Fruit fly (Drosophila melanogaster) whole organism, embryonic: Measurements from ENCODE around the gene CG1324.
A peak's percentile ranks its signal among the peaks of the same experiment; 100 is the strongest.

ENCODE experiments used
- ATbp ChIP-seq: fragments of 200-800 bp; sonication (Bioruptor generic); optimal IDR thresholded peaks from 2 replicates; lab custom pipeline; 2017; ENCODE audit warnings: missing biosample characterization, mild to moderate bottlenecking, missing genetic modification characterization, missing genetic modification reagents
- Asciz ChIP-seq: fragments of 200-800 bp; sonication (Bioruptor generic); optimal IDR thresholded peaks from 2 replicates; lab custom pipeline; 2017; ENCODE audit warnings: missing biosample characterization, mild to moderate bottlenecking, missing genetic modification characterization, missing genetic modification reagents
- B-H2 ChIP-seq: fragments of 200-800 bp; sonication (Bioruptor generic); optimal IDR thresholded peaks from 2 replicates; lab custom pipeline; 2018; ENCODE audit warnings: missing biosample characterization, mild to moderate bottlenecking, missing genetic modification characterization
- BEAF-32 ChIP-seq: fragments of 200-800 bp; sonication (Bioruptor generic); optimal IDR thresholded peaks from 3 replicates; lab custom pipeline; 2017; ENCODE audit warnings: missing biosample characterization, missing genetic modification characterization, mild to moderate bottlenecking, moderate library complexity, missing genetic modification reagents
- Blimp-1 ChIP-seq: fragments of 200-800 bp; sonication (Bioruptor generic); optimal IDR thresholded peaks from 3 replicates; lab custom pipeline; 2018; ENCODE audit warnings: missing biosample characterization, missing genetic modification characterization, mild to moderate bottlenecking, moderate library complexity, missing genetic modification reagents
- CG11398 ChIP-seq: fragments of 200-800 bp; sonication (Bioruptor generic); optimal IDR thresholded peaks from 2 replicates; lab custom pipeline; 2016; ENCODE audit warnings: missing biosample characterization, missing genetic modification characterization
- CG12219 ChIP-seq: fragments of 200-800 bp; sonication (Bioruptor generic); optimal IDR thresholded peaks from 3 replicates; lab custom pipeline; 2018; ENCODE audit warnings: missing biosample characterization, mild to moderate bottlenecking, missing genetic modification characterization
- CG15479 ChIP-seq: fragments of 200-800 bp; sonication (Bioruptor generic); optimal IDR thresholded peaks from 3 replicates; lab custom pipeline; 2019; ENCODE audit warnings: missing biosample characterization, mild to moderate bottlenecking, missing genetic modification characterization, moderate library complexity
- CG16813 ChIP-seq: fragments of 200-800 bp; sonication (Bioruptor generic); IDR thresholded peaks from 3 replicates; pipeline ENCODE4 v1.3.6; 2022; ENCODE audit warnings: missing biosample characterization, missing genetic modification characterization; ENCODE audit not compliant: partially characterized antibody
- CG17802 ChIP-seq: fragments of 200-800 bp; sonication (Bioruptor generic); optimal IDR thresholded peaks from 2 replicates; lab custom pipeline; 2018; ENCODE audit warnings: missing biosample characterization, mild to moderate bottlenecking, missing genetic modification characterization, moderate library complexity
- CG1832 ChIP-seq: fragments of 200-800 bp; sonication (Bioruptor generic); optimal IDR thresholded peaks from 2 replicates; lab custom pipeline; 2017; ENCODE audit warnings: missing biosample characterization, mild to moderate bottlenecking, missing genetic modification characterization, inconsistent platforms
- CG18599 ChIP-seq: fragments of 200-800 bp; sonication (Bioruptor generic); optimal IDR thresholded peaks from 3 replicates; lab custom pipeline; 2017; ENCODE audit warnings: missing biosample characterization, missing genetic modification characterization, mild to moderate bottlenecking, moderate library complexity, missing genetic modification reagents
- CG2120 ChIP-seq: fragments of 200-800 bp; sonication (Bioruptor generic); optimal IDR thresholded peaks from 3 replicates; lab custom pipeline; 2016; ENCODE audit warnings: missing biosample characterization, missing genetic modification characterization
- CG2202 ChIP-seq: fragments of 200-800 bp; sonication (Bioruptor generic); optimal IDR thresholded peaks from 2 replicates; lab custom pipeline; 2018; ENCODE audit warnings: missing biosample characterization, mild to moderate bottlenecking, missing genetic modification characterization
- CG3838 ChIP-seq: fragments of 200-800 bp; sonication (Bioruptor generic); optimal IDR thresholded peaks from 3 replicates; lab custom pipeline; 2016; ENCODE audit warnings: missing biosample characterization, missing genetic modification characterization
- CG43689 ChIP-seq: fragments of 200-800 bp; sonication (Bioruptor generic); IDR thresholded peaks from 2 replicates; pipeline ENCODE4 v1.3.6; 2022; ENCODE audit warnings: missing biosample characterization, missing genetic modification characterization
- CG7963 ChIP-seq: fragments of 200-800 bp; sonication (Bioruptor generic); IDR thresholded peaks from 3 replicates; pipeline ENCODE4 v1.3.6; 2022; ENCODE audit warnings: missing biosample characterization, missing genetic modification characterization; ENCODE audit not compliant: partially characterized antibody
- CG8281 ChIP-seq: fragments of 200-800 bp; sonication (Bioruptor generic); optimal IDR thresholded peaks from 2 replicates; lab custom pipeline; 2018; ENCODE audit warnings: missing biosample characterization, mild to moderate bottlenecking, missing genetic modification characterization, moderate library complexity
- CG9876 ChIP-seq: fragments of 200-800 bp; sonication (Bioruptor generic); optimal IDR thresholded peaks from 2 replicates; lab custom pipeline; 2016; ENCODE audit warnings: missing biosample characterization, missing genetic modification characterization
- CTCF ChIP-seq: fragments of 200-800 bp; sonication (Bioruptor generic); optimal IDR thresholded peaks from 2 replicates; lab custom pipeline; 2017; ENCODE audit warnings: missing biosample characterization, mild to moderate bottlenecking, missing genetic modification characterization, moderate library complexity
- Camta ChIP-seq: fragments of 200-800 bp; sonication (Bioruptor generic); optimal IDR thresholded peaks from 2 replicates; lab custom pipeline; 2016; ENCODE audit warnings: missing biosample characterization, missing genetic modification characterization
- CkIIα-i1 ChIP-seq: fragments of 200-800 bp; sonication (Bioruptor generic); IDR thresholded peaks from 2 replicates; pipeline ENCODE4 v1.3.6; 2022; ENCODE audit warnings: missing biosample characterization, missing genetic modification characterization
- GATAe ChIP-seq: fragments of 200-800 bp; sonication (Bioruptor generic); conservative IDR thresholded peaks from 2 replicates; pipeline ENCODE4 v1.3.6; 2022; ENCODE audit warnings: missing biosample characterization, missing genetic modification characterization
- Hand ChIP-seq: fragments of 200-800 bp; sonication (Bioruptor generic); optimal IDR thresholded peaks from 2 replicates; lab custom pipeline; 2017; ENCODE audit warnings: mild to moderate bottlenecking, missing biosample characterization, missing genetic modification reagents, missing genetic modification characterization
- NfI ChIP-seq: fragments of 200-800 bp; sonication (Bioruptor generic); optimal IDR thresholded peaks from 3 replicates; lab custom pipeline; 2018; ENCODE audit warnings: missing biosample characterization, mild to moderate bottlenecking, missing genetic modification characterization, moderate library complexity
- Sox100B ChIP-seq: fragments of 200-800 bp; sonication (Bioruptor generic); optimal IDR thresholded peaks from 3 replicates; lab custom pipeline; 2018; ENCODE audit warnings: missing biosample characterization, mild to moderate bottlenecking, missing genetic modification characterization
- Sry-δ ChIP-seq: fragments of 200-800 bp; sonication (Bioruptor generic); optimal IDR thresholded peaks from 2 replicates; lab custom pipeline; 2016; ENCODE audit warnings: missing biosample characterization, missing genetic modification characterization
- Xbp1 ChIP-seq: fragments of 200-800 bp; sonication (Bioruptor generic); optimal IDR thresholded peaks from 3 replicates; lab custom pipeline; 2016; ENCODE audit warnings: missing biosample characterization, mild to moderate bottlenecking, missing genetic modification characterization
- ab ChIP-seq: fragments of 200-800 bp; sonication (Bioruptor generic); optimal IDR thresholded peaks from 2 replicates; lab custom pipeline; 2016; ENCODE audit warnings: missing biosample characterization, missing genetic modification characterization
- crp ChIP-seq, 2 experiments: fragments of 200-800 bp; sonication (Bioruptor generic); optimal IDR thresholded peaks; 2 replicates in 1 of 2; 3 replicates in 1 of 2; lab custom pipeline; 2017; ENCODE audit warnings: missing biosample characterization in 2 of 2, missing genetic modification characterization in 2 of 2, mild to moderate bottlenecking in 1 of 2, moderate library complexity in 1 of 2
- disco-r ChIP-seq: fragments of 200-800 bp; sonication (Bioruptor generic); optimal IDR thresholded peaks from 2 replicates; lab custom pipeline; 2016; ENCODE audit warnings: missing biosample characterization, missing genetic modification characterization
- dm ChIP-seq: fragments of 200-800 bp; sonication (Bioruptor generic); optimal IDR thresholded peaks from 3 replicates; lab custom pipeline; 2016; ENCODE audit warnings: missing biosample characterization, missing genetic modification characterization
- dysf ChIP-seq: fragments of 200-800 bp; sonication (Bioruptor generic); IDR thresholded peaks from 3 replicates; pipeline ENCODE4 v1.3.6; 2022; ENCODE audit warnings: missing biosample characterization, missing genetic modification characterization
- emc ChIP-seq: fragments of 200-800 bp; sonication (Bioruptor generic); optimal IDR thresholded peaks from 2 replicates; lab custom pipeline; 2016; ENCODE audit warnings: missing biosample characterization, missing genetic modification characterization
- fd96Cb ChIP-seq: fragments of 200-800 bp; sonication (Bioruptor generic); optimal IDR thresholded peaks from 2 replicates; lab custom pipeline; 2018; ENCODE audit warnings: missing biosample characterization, mild to moderate bottlenecking, missing genetic modification characterization, moderate library complexity
- fru ChIP-seq: fragments of >200 bp; optimal IDR thresholded peaks from 2 replicates; lab custom pipeline; 2017
- hb ChIP-seq: fragments of 200-800 bp; sonication (Bioruptor generic); IDR thresholded peaks from 3 replicates; pipeline ENCODE4 v1.3.6; 2022; ENCODE audit warnings: missing biosample characterization, missing genetic modification characterization; ENCODE audit not compliant: partially characterized antibody
- ken ChIP-seq: fragments of 200-800 bp; sonication (Bioruptor generic); IDR thresholded peaks from 3 replicates; pipeline ENCODE4 v1.3.6; 2022; ENCODE audit warnings: missing biosample characterization, missing genetic modification characterization
- oc ChIP-seq: fragments of 200-800 bp; sonication (Bioruptor generic); optimal IDR thresholded peaks from 2 replicates; lab custom pipeline; 2018; ENCODE audit warnings: missing biosample characterization, mild to moderate bottlenecking, missing genetic modification characterization, moderate library complexity
- otp ChIP-seq: fragments of 200-800 bp; sonication (Bioruptor generic); IDR thresholded peaks from 3 replicates; pipeline ENCODE4, ENCODE4 v1.3.6; 2022; ENCODE audit warnings: missing biosample characterization, missing genetic modification characterization
- phol ChIP-seq: fragments of 200-800 bp; sonication (Bioruptor generic); optimal IDR thresholded peaks from 3 replicates; lab custom pipeline; 2018; ENCODE audit warnings: missing biosample characterization, mild to moderate bottlenecking, missing genetic modification characterization, moderate library complexity
- prd ChIP-seq, 3 experiments: fragments of >200 bp in 2 of 3; fragments of 200-800 bp in 1 of 3; sonication (Bioruptor generic) in 1 of 3; optimal IDR thresholded peaks in 2 of 3; IDR thresholded peaks in 1 of 3; 2 replicates in 2 of 3; 3 replicates in 1 of 3; pipeline versions ENCODE4 v1.3.6 to Lab custom; 2017 to 2022; ENCODE audit warnings: missing biosample characterization in 1 of 3, missing genetic modification characterization in 1 of 3
- row ChIP-seq: fragments of 200-800 bp; sonication (Bioruptor generic); IDR thresholded peaks from 3 replicates; pipeline ENCODE4 v1.3.6; 2022; ENCODE audit warnings: missing biosample characterization, missing genetic modification characterization
- sd ChIP-seq: fragments of 200-800 bp; sonication (Bioruptor generic); optimal IDR thresholded peaks from 3 replicates; lab custom pipeline; 2018; ENCODE audit warnings: missing biosample characterization, mild to moderate bottlenecking, missing genetic modification characterization, moderate library complexity
- slp2 ChIP-seq: fragments of 200-800 bp; sonication (Bioruptor generic); optimal IDR thresholded peaks from 2 replicates; lab custom pipeline; 2016; ENCODE audit warnings: missing biosample characterization, missing genetic modification characterization
- stwl ChIP-seq: fragments of 200-800 bp; sonication (Bioruptor generic); optimal IDR thresholded peaks from 3 replicates; lab custom pipeline; 2018; ENCODE audit warnings: missing biosample characterization, mild to moderate bottlenecking, missing genetic modification characterization, moderate library complexity
- usp ChIP-seq: fragments of >200 bp; optimal IDR thresholded peaks from 2 replicates; lab custom pipeline; 2017; ENCODE audit warnings: missing biosample characterization, missing genetic modification characterization
- vnd ChIP-seq: fragments of 200-800 bp; sonication (Bioruptor generic); IDR thresholded peaks from 3 replicates; pipeline ENCODE4 v1.3.6; 2022; ENCODE audit warnings: missing biosample characterization, missing genetic modification characterization; ENCODE audit not compliant: partially characterized antibody
- wek ChIP-seq: fragments of 200-800 bp; sonication (Bioruptor generic); optimal IDR thresholded peaks from 3 replicates; lab custom pipeline; 2018; ENCODE audit warnings: missing biosample characterization, mild to moderate bottlenecking, missing genetic modification characterization, moderate library complexity

Gene CG1324

dm6 chrX:20760444-20760843, 24.7 kb upstream of the CG1324 start (continued):
- TF ChIP-seq CG9876 (GFP tag; lab: Kevin White, UChicago) (peak; percentile 83), sd (tag; lab: Kevin White, UChicago) (no peak), CG18599 (GFP tag; lab: Kevin White, UChicago) (peak; percentile 70), CG3838 (GFP tag; lab: Kevin White, UChicago) (peak; percentile 43), Asciz (peak; percentile 23), dm (GFP tag; lab: Kevin White, UChicago) (peak; percentile 65), emc (GFP tag; lab: Kevin White, UChicago) (peak; percentile 63), CG16813 (peak; percentile 84), CkIIα-i1 (GFP tag; lab: Robert Waterston, UW) (no peak), CG2202 (tag; lab: Kevin White, UChicago) (peak; percentile 55), Sry-δ (GFP tag; lab: Kevin White, UChicago) (peak; percentile 76), Sox100B (GFP tag; lab: Kevin White, UChicago) (no peak), disco-r (peak; percentile 50), CG11398 (GFP tag; lab: Kevin White, UChicago) (peak; percentile 50), row (GFP tag; lab: Robert Waterston, UW) (peak; percentile 40; the same call in 1 of the 3 replicates), CG17802 (tag; lab: Kevin White, UChicago) (peak; percentile 59), hb (GFP tag; lab: Robert Waterston, UW) (peak; percentile 30; the same call in 1 of the 3 replicates), Xbp1 (GFP tag; lab: Kevin White, UChicago) (peak; percentile 89), stwl (tag; lab: Kevin White, UChicago) (peak; percentile 98), CG15479 (GFP tag; lab: Kevin White, UChicago) (no peak), CG8281 (peak; percentile 7), wek (peak; percentile 33), CTCF (GFP tag; lab: Kevin White, UChicago) (peak; percentile 99), otp (peak; percentile 72; the same call in 2 of the 3 replicates), fd96Cb (peak; percentile 57), ATbp (peak; percentile 56), Blimp-1 (GFP tag; lab: Kevin White, UChicago) (peak; percentile 72), vnd (GFP tag; lab: Robert Waterston, UW) (peak; percentile 81), CG1832 (no peak), ab (GFP tag; lab: Kevin White, UChicago) (peak; percentile 34), phol (tag; lab: Kevin White, UChicago) (peak; percentile 71), CG2120 (GFP tag; lab: Kevin White, UChicago) (peak; percentile 72), NfI (GFP tag; lab: Kevin White, UChicago) (peak; percentile 84), fru (no peak), CG12219 (GFP tag; lab: Kevin White, UChicago) (peak; percentile 53), Camta (GFP tag; lab: Kevin White, UChicago) (peak; percentile 79), ken (peak; percentile 73), oc (tag; lab: Kevin White, UChicago) (no peak), slp2 (GFP tag; lab: Kevin White, UChicago) (peak; percentile 74), GATAe (peak; percentile 14; the same call in 1 of the 2 replicates), crp (GFP tag; optimal IDR thresholded peaks at IDR 0.05; lab: Kevin White, UChicago) (peak in 1 of 2 experiments; percentile 1), Hand (GFP tag; lab: Kevin White, UChicago) (no peak), dysf (GFP tag; lab: Robert Waterston, UW) (peak; percentile 85), prd (optimal IDR thresholded peaks at IDR 0.05; lab: Kevin White, UChicago) (no peak), prd (GFP tag; IDR thresholded peaks at IDR 0.05; lab: Robert Waterston, UW) (no peak; the same call in none of the 3 replicates), BEAF-32 (peak; percentile 78), CG43689 (peak; percentile 55; the same call in 1 of the 2 replicates), B-H2 (peak; percentile 74), usp (GFP tag; lab: Kevin White, UChicago) (no peak), CG7963 (GFP tag; lab: Robert Waterston, UW) (peak; percentile 63; the same call in 2 of the 3 replicates)
